Fruit fly (Drosophila melanogaster) whole organism: Measurements from ENCODE around the gene Hel89B.

ENCODE experiments used
- CG8478 ChIP-seq: fragments of >200 bp; optimal IDR thresholded peaks from 2 replicates; lab custom pipeline; 2018; ENCODE audit warnings: inconsistent platforms
- pan ChIP-seq: fragments of >200 bp; optimal IDR thresholded peaks from 2 replicates; lab custom pipeline; 2017
- psq ChIP-seq: fragments of >200 bp; optimal IDR thresholded peaks from 2 replicates; lab custom pipeline; 2017

- no peak for TF ChIP-seq psq
- TF ChIP-seq pan = no peak
- TF ChIP-seq CG8478 (lab: Kevin White, UChicago) = no peak
Measured at dm6 chr3R:15930050-15930449, 43.0 kb upstream of the Hel89B start.
